Worm (Caenorhabditis elegans): Measurements from ENCODE around the gene snr-5.

DNA sequence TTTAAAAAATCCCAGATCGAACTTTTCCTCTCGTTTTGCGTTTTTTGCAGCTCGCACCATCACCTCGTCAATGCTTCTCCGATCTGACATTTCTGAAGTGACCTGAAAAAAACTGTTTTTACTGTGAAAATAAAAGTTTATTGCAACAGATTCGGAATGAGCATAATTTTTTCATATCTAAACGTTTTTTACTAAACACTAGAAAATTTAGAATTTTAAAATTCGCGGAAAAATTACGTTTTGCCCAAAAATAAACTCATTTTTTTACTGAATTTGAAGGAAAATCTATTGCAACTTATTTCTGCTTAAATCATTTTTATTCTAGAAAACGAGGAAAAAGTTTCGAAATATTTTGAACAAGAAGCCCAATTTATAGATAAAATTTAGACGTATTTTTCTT lies 21.0 kb downstream of the snr-5 start, which contains the start of gene ZK688.9:
- TF ChIP-seq unc-62 (GFP tag; optimal IDR thresholded peaks at IDR 0.05) (no peak), ceh-82 (tag; optimal IDR thresholded peaks at IDR 0.05) (no peak), blmp-1 (tag; optimal IDR thresholded peaks at IDR 0.05) (no peak), nhr-77 (tag; optimal IDR thresholded peaks at IDR 0.05) (no peak), mef-2 (tag; optimal IDR thresholded peaks at IDR 0.05) (no peak), aha-1 (tag; optimal IDR thresholded peaks at IDR 0.05) (no peak), ama-1 (optimal IDR thresholded peaks at IDR 0.05) (no peak), lin-39 (tag; optimal IDR thresholded peaks at IDR 0.05) (no peak), F16B12.6 (tag; optimal IDR thresholded peaks at IDR 0.05) (no peak), alr-1 (tag; optimal IDR thresholded peaks at IDR 0.05; ENCODE audit: borderline replicate concordance) (no peak), fkh-10 (GFP tag; optimal IDR thresholded peaks at IDR 0.05) (no peak), fos-1 (tag; optimal IDR thresholded peaks at IDR 0.05) (no peak)

All from whole organism, L1 larva.